Fruit fly (Drosophila melanogaster) S2 (cell line): Measurements from ENCODE around the gene CHMP2B.

Experiments used
- CG8478 ChIP-seq: fragments of >200 bp; optimal IDR thresholded peaks from 2 replicates; lab custom pipeline; 2018
- CTCF ChIP-seq, 2 experiments: fragments of >200 bp; optimal IDR thresholded peaks; 2 replicates each; lab custom pipeline; 2018

DNA sequence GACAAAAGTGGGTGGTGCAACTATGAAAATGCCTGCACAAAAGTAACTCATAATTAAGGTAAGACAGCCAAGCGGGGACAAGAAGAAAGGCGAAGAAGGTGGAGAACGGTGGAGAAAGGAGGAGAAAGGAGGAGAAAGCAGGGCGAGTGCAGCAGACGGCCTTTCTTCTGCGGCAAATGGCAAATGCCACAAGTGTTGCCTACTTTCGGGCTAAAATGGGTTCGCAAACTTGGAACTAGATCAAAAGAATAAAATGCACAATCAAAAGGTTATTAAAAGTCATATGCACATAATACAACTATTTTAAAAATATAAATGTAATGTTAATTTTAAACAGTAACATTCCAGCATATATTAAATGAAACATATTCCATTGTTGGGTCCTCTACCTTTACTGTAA is 37.4 kb upstream of the CHMP2B start:
- TF ChIP-seq CTCF (optimal IDR thresholded peaks at IDR 0.05; lab: Kevin White, UChicago) (no peak), CG8478 (lab: Kevin White, UChicago) (no peak)
